Fruit fly (Drosophila melanogaster) whole organism, embryonic: ENCODE data around the gene dpp.

ENCODE experiments used
- ATbp ChIP-seq: fragments of 200-800 bp; sonication (Bioruptor generic); optimal IDR thresholded peaks from 2 replicates; lab custom pipeline; 2017; ENCODE audit warnings: missing biosample characterization, mild to moderate bottlenecking, missing genetic modification characterization, missing genetic modification reagents
- CG12299 ChIP-seq: fragments of 200-800 bp; sonication (Bioruptor generic); optimal IDR thresholded peaks from 2 replicates; lab custom pipeline; 2018; ENCODE audit warnings: missing biosample characterization, mild to moderate bottlenecking, missing genetic modification characterization
- CG30431 ChIP-seq: fragments of 200-800 bp; sonication (Bioruptor generic); optimal IDR thresholded peaks from 2 replicates; lab custom pipeline; 2017; ENCODE audit warnings: missing biosample characterization, missing genetic modification characterization
- CG4404 ChIP-seq: fragments of 200-800 bp; sonication (Bioruptor generic); IDR thresholded peaks from 2 replicates; pipeline ENCODE4 v1.3.6; 2022; ENCODE audit warnings: missing biosample characterization, missing genetic modification characterization
- CG4617 ChIP-seq: fragments of 200-800 bp; sonication (Bioruptor generic); optimal IDR thresholded peaks from 3 replicates; lab custom pipeline; 2016; ENCODE audit warnings: missing biosample characterization, missing genetic modification characterization, borderline replicate concordance
- CG4820 ChIP-seq: fragments of 200-800 bp; sonication (Bioruptor generic); optimal IDR thresholded peaks from 3 replicates; lab custom pipeline; 2016; ENCODE audit warnings: missing biosample characterization, missing genetic modification characterization
- cwo ChIP-seq: fragments of 200-800 bp; sonication (Bioruptor generic); optimal IDR thresholded peaks from 3 replicates; lab custom pipeline; 2017; ENCODE audit warnings: missing biosample characterization, missing genetic modification characterization, mild to moderate bottlenecking, moderate library complexity, missing genetic modification reagents
- dimm ChIP-seq: fragments of 200-800 bp; sonication (Bioruptor generic); IDR thresholded peaks from 2 replicates; pipeline ENCODE4 v1.3.6; 2022; ENCODE audit warnings: missing biosample characterization, missing genetic modification characterization
- disco-r ChIP-seq: fragments of 200-800 bp; sonication (Bioruptor generic); optimal IDR thresholded peaks from 2 replicates; lab custom pipeline; 2016; ENCODE audit warnings: missing biosample characterization, missing genetic modification characterization
- her ChIP-seq: fragments of 200-800 bp; sonication (Bioruptor generic); optimal IDR thresholded peaks from 2 replicates; lab custom pipeline; 2016; ENCODE audit warnings: missing biosample characterization, missing genetic modification characterization
- pb ChIP-seq: fragments of 200-800 bp; sonication (Bioruptor generic); optimal IDR thresholded peaks from 3 replicates; lab custom pipeline; 2016; ENCODE audit warnings: missing biosample characterization, missing genetic modification characterization
- pho ChIP-seq: fragments of 200-800 bp; sonication (Bioruptor generic); optimal IDR thresholded peaks from 2 replicates; lab custom pipeline; 2016; ENCODE audit warnings: missing biosample characterization, missing genetic modification characterization
- toy ChIP-seq: fragments of 200-800 bp; sonication (Bioruptor generic); IDR thresholded peaks from 2 replicates; pipeline ENCODE4 v1.3.6; 2022; ENCODE audit warnings: missing biosample characterization, missing genetic modification characterization

DNA sequence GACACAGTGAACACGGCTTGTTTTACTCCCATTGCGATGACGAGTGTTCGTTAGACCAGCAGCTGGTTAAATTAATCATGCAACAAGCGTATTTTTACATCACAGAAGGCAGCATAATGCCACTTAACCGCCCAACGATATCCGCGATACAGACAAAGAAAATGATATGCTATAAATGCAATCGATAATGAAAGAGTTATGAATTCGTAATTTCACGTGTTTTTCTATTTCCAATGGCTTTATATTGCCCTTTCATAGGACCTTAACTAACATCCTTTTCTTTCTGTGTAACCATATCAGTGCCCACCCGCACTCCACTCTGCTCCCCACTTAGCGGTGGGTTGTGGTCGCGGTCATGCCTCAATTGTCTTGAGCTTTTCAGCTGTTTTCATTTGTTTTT is 15.1 kb upstream of the dpp start:
- TF ChIP-seq CG30431 (no peak), CG12299 (tag; lab: Kevin White, UChicago) (no peak), her (no peak), toy (GFP tag; lab: Robert Waterston, UW) (no peak), disco-r (no peak), cwo (no peak), pho (no peak), dimm (GFP tag; lab: Robert Waterston, UW) (no peak), pb (GFP tag; lab: Kevin White, UChicago) (no peak), CG4617 (no peak), CG4820 (GFP tag; lab: Kevin White, UChicago) (no peak), CG4404 (GFP tag; lab: Robert Waterston, UW) (no peak), ATbp (GFP tag; lab: Kevin White, UChicago) (no peak)
